Fruit fly (Drosophila melanogaster): ENCODE data around the gene CG42581.

dm6 chrX:20133432-20133831, 37.2 kb upstream of the CG42581 start, which contains the start of gene CG15322:
- no peak for TF ChIP-seq Dif (GFP tag; optimal IDR thresholded peaks at IDR 0.05; ENCODE audit: partially characterized antibody)
- no peak for TF ChIP-seq Myc (optimal IDR thresholded peaks at IDR 0.05)
- TF ChIP-seq N (GFP tag; optimal IDR thresholded peaks at IDR 0.05), result no peak
- TF ChIP-seq h (GFP tag; optimal IDR thresholded peaks at IDR 0.05), result no peak
- TF ChIP-seq dsf (GFP tag; optimal IDR thresholded peaks at IDR 0.05; ENCODE audit: borderline replicate concordance), result no peak
- TF ChIP-seq foxo (GFP tag; optimal IDR thresholded peaks at IDR 0.05), result no peak
- no peak for TF ChIP-seq ey (GFP tag; optimal IDR thresholded peaks at IDR 0.05)
- TF ChIP-seq HLH106 (tag; optimal IDR thresholded peaks at IDR 0.05), result no peak
- TF ChIP-seq fru (GFP tag; optimal IDR thresholded peaks at IDR 0.05), result no peak
- TF ChIP-seq psq (GFP tag; optimal IDR thresholded peaks at IDR 0.05), result no peak
